Fruit fly (Drosophila melanogaster): ENCODE measurements around the gene mus312.

The mus312 gene

dm6 chr3L:7381359-7381976 is 52.5 kb downstream of the mus312 start, which contains the start of the genes SMSr and smid (continued):
- TF ChIP-seq CG1832 (GFP tag; optimal IDR thresholded peaks at IDR 0.05) (peak; percentile 80), crp (GFP tag; optimal IDR thresholded peaks at IDR 0.05) (peak; percentile 83 to 99), Fer2 (tag; optimal IDR thresholded peaks at IDR 0.05) (no peak), Antp (GFP tag; optimal IDR thresholded peaks at IDR 0.05) (peak; percentile 52), CG6791 (GFP tag; IDR thresholded peaks at IDR 0.05; ENCODE audit: partially characterized antibody) (peak; percentile 75), Poxn (GFP tag; IDR thresholded peaks at IDR 0.05) (no peak), run (tag; optimal IDR thresholded peaks at IDR 0.05) (no peak), jing (GFP tag; optimal IDR thresholded peaks at IDR 0.05) (no peak), CG31441 (GFP tag; IDR thresholded peaks at IDR 0.05) (peak; percentile 69), CG11456 (GFP tag; IDR thresholded peaks at IDR 0.05) (no peak), Dip2 (GFP tag; IDR thresholded peaks at IDR 0.05) (no peak), CG1602 (GFP tag; optimal IDR thresholded peaks at IDR 0.05) (peak; percentile 61), inv (GFP tag; IDR thresholded peaks at IDR 0.05; ENCODE audit: partially characterized antibody) (peak; percentile 88), Doc3 (GFP tag; IDR thresholded peaks at IDR 0.05; ENCODE audit: partially characterized antibody) (peak; percentile 85), Eip74EF (GFP tag; optimal IDR thresholded peaks at IDR 0.05) (peak; percentile 25 to 73), CG9437 (GFP tag; optimal IDR thresholded peaks at IDR 0.05) (peak; percentile 45), CG8290 (GFP tag; optimal IDR thresholded peaks at IDR 0.05) (peak; percentile 45), CG8290 (tag; optimal IDR thresholded peaks at IDR 0.05) (peak in 1 of 2 experiments; percentile 4), ato (GFP tag; IDR thresholded peaks at IDR 0.05; ENCODE audit: partially characterized antibody) (peak; percentile 65), dpn (GFP tag; optimal IDR thresholded peaks at IDR 0.05) (peak; percentile 63 to 65), Mad (GFP tag; optimal IDR thresholded peaks at IDR 0.05) (peak; percentile 79), CG17328 (GFP tag; IDR thresholded peaks at IDR 0.05) (0 out of 2 replicates have a peak, but pooled peaks have one; percentile 6), CG31365 (tag; optimal IDR thresholded peaks at IDR 0.05) (no peak), CG7556 (GFP tag; optimal IDR thresholded peaks at IDR 0.05) (peak; percentile 44), CG13123 (GFP tag; optimal IDR thresholded peaks at IDR 0.05) (peak; percentile 23), CG14667 (GFP tag; IDR thresholded peaks at IDR 0.05) (no peak), Abd-B (GFP tag; optimal IDR thresholded peaks at IDR 0.05) (no peak), Fer1 (GFP tag; optimal IDR thresholded peaks at IDR 0.05) (peak; percentile 33), Bgb (GFP tag; IDR thresholded peaks at IDR 0.05; ENCODE audit: partially characterized antibody) (peak; percentile 86), sisA (GFP tag; IDR thresholded peaks at IDR 0.05) (peak; percentile 48; the same call in 1 of the 2 replicates), dm (GFP tag; optimal IDR thresholded peaks at IDR 0.05) (peak; percentile 49), kay (GFP tag; optimal IDR thresholded peaks at IDR 0.05) (peak; percentile 8), BtbVII (GFP tag; optimal IDR thresholded peaks at IDR 0.05) (peak; percentile 36), Camta (GFP tag; optimal IDR thresholded peaks at IDR 0.05) (peak; percentile 69), trh (GFP tag; optimal IDR thresholded peaks at IDR 0.05) (no peak), CG18599 (GFP tag; optimal IDR thresholded peaks at IDR 0.05) (peak; percentile 67), sc (optimal IDR thresholded peaks at IDR 0.05) (no peak), sc (GFP tag; optimal IDR thresholded peaks at IDR 0.05) (peak; percentile 31), Tbp (GFP tag; optimal IDR thresholded peaks at IDR 0.05) (no peak), CG8359 (GFP tag; optimal IDR thresholded peaks at IDR 0.05; ENCODE audit: borderline replicate concordance) (no peak), gt (GFP tag; IDR thresholded peaks at IDR 0.05) (no peak), pnt (GFP tag; optimal IDR thresholded peaks at IDR 0.05) (no peak), hb (GFP tag; IDR thresholded peaks at IDR 0.05; ENCODE audit: partially characterized antibody) (peak; percentile 84), crol (GFP tag; IDR thresholded peaks at IDR 0.05) (no peak), knrl (GFP tag; IDR thresholded peaks at IDR 0.05; ENCODE audit: partially characterized antibody) (peak; percentile 93), CG18619 (GFP tag; optimal IDR thresholded peaks at IDR 0.05) (peak; percentile 48), cwo (GFP tag; optimal IDR thresholded peaks at IDR 0.05) (peak; percentile 26), CG12299 (tag; optimal IDR thresholded peaks at IDR 0.05) (no peak), CG14050 (GFP tag; IDR thresholded peaks at IDR 0.05) (no peak)

All from whole organism, embryonic.